Worm (Caenorhabditis elegans) whole organism, L3 larva: ENCODE measurements around the gene clik-1.

Experiments
- R02D3.7 ChIP-seq: fragments of 150-350 bp; optimal IDR thresholded peaks from 2 replicates; lab custom pipeline; 2014; ENCODE audit warnings: missing biosample characterization, missing genetic modification characterization
- ama-1 ChIP-seq: fragments of 150-350 bp; optimal IDR thresholded peaks from 2 replicates; lab custom pipeline; 2018
- lin-15B ChIP-seq: fragments of 150-350 bp; optimal IDR thresholded peaks from 2 replicates; lab custom pipeline; 2014; ENCODE audit warnings: missing biosample characterization, missing genetic modification characterization
- mdl-1 ChIP-seq: fragments of 150-350 bp; optimal IDR thresholded peaks from 2 replicates; lab custom pipeline; 2014; ENCODE audit warnings: missing biosample characterization, missing genetic modification characterization
- nhr-25 ChIP-seq: sonication (generic microtip); optimal IDR thresholded peaks from 2 replicates; lab custom pipeline; 2017; ENCODE audit warnings: missing biosample characterization, missing genetic modification characterization
- nhr-28 ChIP-seq: fragments of 150-350 bp; optimal IDR thresholded peaks from 2 replicates; lab custom pipeline; 2014; ENCODE audit warnings: missing biosample characterization, missing genetic modification characterization
- ztf-11 ChIP-seq: fragments of 150-350 bp; optimal IDR thresholded peaks from 2 replicates; lab custom pipeline; 2014; ENCODE audit warnings: missing biosample characterization, missing genetic modification characterization

- TF ChIP-seq nhr-25 (no peak), R02D3.7 (no peak), mdl-1 (tag; lab: Kevin White, UChicago) (no peak), ztf-11 (tag; lab: Kevin White, UChicago) (no peak), ama-1 (lab: Kevin White, UChicago) (no peak), lin-15B (tag; lab: Kevin White, UChicago) (no peak), nhr-28 (tag; lab: Kevin White, UChicago) (no peak)
Observed at ce11 chrV:6758017-6758416, 10.5 kb downstream of the clik-1 start, which contains the start of gene dbl-1.
